Fruit fly (Drosophila melanogaster) whole organism, pupa: Measurements from ENCODE around the gene Nepl18.

ENCODE experiments used
- CG13204 ChIP-seq: fragments of 200-800 bp; sonication (Bioruptor generic); optimal IDR thresholded peaks from 2 replicates; lab custom pipeline; 2018; ENCODE audit warnings: missing biosample characterization, mild to moderate bottlenecking, missing genetic modification characterization, moderate library complexity
- CG15710 ChIP-seq: fragments of 200-800 bp; sonication (Bioruptor generic); optimal IDR thresholded peaks from 2 replicates; lab custom pipeline; 2018; ENCODE audit warnings: missing biosample characterization, mild to moderate bottlenecking, missing genetic modification characterization, moderate library complexity
- CG34367 ChIP-seq: fragments of 200-800 bp; sonication (Bioruptor generic); optimal IDR thresholded peaks from 2 replicates; lab custom pipeline; 2018; ENCODE audit warnings: missing biosample characterization, mild to moderate bottlenecking, missing genetic modification characterization
- CG8301 ChIP-seq: fragments of 200-800 bp; sonication (Bioruptor generic); optimal IDR thresholded peaks from 2 replicates; lab custom pipeline; 2018; ENCODE audit warnings: missing biosample characterization, mild to moderate bottlenecking, missing genetic modification characterization
- CG9948 ChIP-seq: fragments of 200-800 bp; sonication (Bioruptor generic); optimal IDR thresholded peaks from 2 replicates; lab custom pipeline; 2018; ENCODE audit warnings: missing biosample characterization, mild to moderate bottlenecking, missing genetic modification characterization, moderate library complexity
- EcR ChIP-seq: fragments of 200-800 bp; sonication (Bioruptor generic); optimal IDR thresholded peaks from 3 replicates; lab custom pipeline; 2019; ENCODE audit warnings: missing biosample characterization, missing genetic modification characterization, mild to moderate bottlenecking, moderate library complexity, missing genetic modification reagents
- Pif1A ChIP-seq: fragments of 200-800 bp; sonication (Bioruptor generic); optimal IDR thresholded peaks from 3 replicates; lab custom pipeline; 2016; ENCODE audit warnings: missing biosample characterization, missing genetic modification characterization
- fd96Ca ChIP-seq: fragments of 200-800 bp; sonication (Bioruptor generic); IDR thresholded peaks from 3 replicates; pipeline ENCODE4 v1.3.6; 2022; ENCODE audit warnings: missing biosample characterization, missing genetic modification characterization
- rn ChIP-seq: fragments of 200-800 bp; sonication (Bioruptor generic); IDR thresholded peaks from 2 replicates; pipeline ENCODE4 v1.3.6; 2022; ENCODE audit warnings: missing biosample characterization, missing genetic modification characterization

DNA sequence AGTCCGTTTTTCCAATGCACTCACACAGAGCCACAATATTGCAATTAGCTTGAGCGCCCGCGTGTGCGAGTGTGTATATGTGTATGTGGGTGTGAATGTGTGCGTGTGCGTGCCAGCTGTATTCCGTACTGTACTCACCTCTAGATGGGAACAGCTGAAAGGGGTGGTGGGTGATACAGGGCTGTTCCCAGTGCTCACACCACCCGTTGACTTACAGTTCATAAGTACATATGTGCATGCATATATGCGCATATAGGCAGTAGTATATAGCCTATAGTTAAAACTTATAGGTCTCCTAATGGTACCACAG lies 14.0 kb downstream of the Nepl18 start:
- no peak for TF ChIP-seq CG9948 (tag; lab: Kevin White, UChicago)
- peak; percentile 36; the same call in 1 of the 3 replicates for TF ChIP-seq fd96Ca (GFP tag; lab: Robert Waterston, UW)
- TF ChIP-seq EcR (GFP tag; lab: Kevin White, UChicago), result no peak
- TF ChIP-seq Pif1A (GFP tag; lab: Kevin White, UChicago), result no peak
- TF ChIP-seq CG34367 (tag; lab: Kevin White, UChicago), result no peak
- no peak for TF ChIP-seq CG8301 (tag; lab: Kevin White, UChicago)
- no peak for TF ChIP-seq rn (GFP tag; lab: Robert Waterston, UW)
- no peak for TF ChIP-seq CG15710 (tag; lab: Kevin White, UChicago)
- peak; percentile 54 for TF ChIP-seq CG13204 (GFP tag; lab: Kevin White, UChicago)
